Fruit fly (Drosophila melanogaster) S2 (cell line): Measurements from ENCODE around the gene Tbcc.

Source experiments
- CG8478 ChIP-seq: fragments of >200 bp; optimal IDR thresholded peaks from 2 replicates; lab custom pipeline; 2018
- CTCF ChIP-seq, 2 experiments: fragments of >200 bp; optimal IDR thresholded peaks; 2 replicates each; lab custom pipeline; 2018

- TF ChIP-seq CTCF (optimal IDR thresholded peaks at IDR 0.05; lab: Kevin White, UChicago) (no peak), CG8478 (no peak)
Measured at dm6 chr2L:4148979-4149378, 38.6 kb downstream of the Tbcc start, which contains the start of gene CG2955.
